Fruit fly (Drosophila melanogaster): ENCODE data around the gene CG42266.
A peak's percentile ranks its signal among the peaks of the same experiment; 100 is the strongest.

CG42266 gene

DNA sequence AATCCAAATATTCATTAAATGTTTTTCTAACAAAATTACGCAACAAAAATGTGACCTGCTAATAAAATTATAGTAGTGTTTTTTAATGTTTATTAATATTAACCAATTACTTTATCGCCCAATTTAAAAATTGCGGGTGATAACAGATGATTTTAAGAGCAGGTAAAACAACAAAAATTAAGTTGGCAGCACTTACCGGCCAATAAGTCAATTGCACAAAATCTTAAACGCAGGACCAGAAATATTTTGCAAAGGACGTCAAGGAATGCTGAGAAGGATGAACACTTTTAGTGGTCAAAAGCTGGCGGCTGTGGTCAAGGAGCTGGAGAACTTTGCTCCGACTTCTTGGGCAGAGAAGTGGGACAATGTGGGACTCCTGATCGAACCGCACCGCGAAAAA, 13.3 kb downstream of the CG42266 start, which contains the start of gene CG4278:
TSS of gene CG4278 (plus strand) at position 178 of the 400 bp plus-strand sequence.
- TF ChIP-seq chn (GFP tag; optimal IDR thresholded peaks at IDR 0.05) (no peak), Sry-β (GFP tag; optimal IDR thresholded peaks at IDR 0.05) (no peak), croc (GFP tag; conservative IDR thresholded peaks at IDR 0.05) (no peak), Bdp1 (GFP tag; optimal IDR thresholded peaks at IDR 0.05) (no peak), HLH4C (GFP tag; IDR thresholded peaks at IDR 0.05; ENCODE audit: partially characterized antibody) (no peak), ERR (GFP tag; optimal IDR thresholded peaks at IDR 0.05) (no peak), HLHmδ (GFP tag; optimal IDR thresholded peaks at IDR 0.05) (no peak), dmrt11E (tag; optimal IDR thresholded peaks at IDR 0.05) (no peak), CG32532 (GFP tag; IDR thresholded peaks at IDR 0.05) (no peak), Hand (GFP tag; optimal IDR thresholded peaks at IDR 0.05) (no peak), MBD-R2 (GFP tag; IDR thresholded peaks at IDR 0.05) (peak; percentile 81), D19A (tag; optimal IDR thresholded peaks at IDR 0.05) (no peak), CG14710 (tag; optimal IDR thresholded peaks at IDR 0.05) (peak; percentile 29), CG3838 (GFP tag; optimal IDR thresholded peaks at IDR 0.05) (no peak), CG10959 (GFP tag; IDR thresholded peaks at IDR 0.05) (no peak), CG31365 (tag; optimal IDR thresholded peaks at IDR 0.05) (no peak), CG15479 (GFP tag; optimal IDR thresholded peaks at IDR 0.05) (peak; percentile 51), odd (GFP tag; optimal IDR thresholded peaks at IDR 0.05) (no peak), Aef1 (GFP tag; IDR thresholded peaks at IDR 0.05) (no peak), pzg (GFP tag; optimal IDR thresholded peaks at IDR 0.05) (peak; percentile 44), her (GFP tag; optimal IDR thresholded peaks at IDR 0.05) (no peak), ase (GFP tag; IDR thresholded peaks at IDR 0.05) (no peak), pb (GFP tag; optimal IDR thresholded peaks at IDR 0.05) (no peak), CG17568 (GFP tag; optimal IDR thresholded peaks at IDR 0.05) (no peak), CTCF (GFP tag; optimal IDR thresholded peaks at IDR 0.05) (no peak), CG1603 (tag; optimal IDR thresholded peaks at IDR 0.05) (peak; percentile 42), CG17186 (GFP tag; optimal IDR thresholded peaks at IDR 0.05) (peak; percentile 2), Med (GFP tag) (no peak), crp (GFP tag; optimal IDR thresholded peaks at IDR 0.05) (peak; percentile 24 to 90), E2f2 (GFP tag; IDR thresholded peaks at IDR 0.05) (peak; percentile 89), CG18764 (GFP tag; optimal IDR thresholded peaks at IDR 0.05) (no peak), tll (GFP tag; optimal IDR thresholded peaks at IDR 0.05) (peak in 1 of 2 experiments; percentile 55), CG30020 (tag; optimal IDR thresholded peaks at IDR 0.05) (peak; percentile 0), grn (GFP tag; optimal IDR thresholded peaks at IDR 0.05) (no peak), CG2116 (GFP tag; optimal IDR thresholded peaks at IDR 0.05) (no peak), Ravus (GFP tag; IDR thresholded peaks at IDR 0.05) (no peak), CG12299 (tag; optimal IDR thresholded peaks at IDR 0.05) (no peak), vvl (GFP tag; IDR thresholded peaks at IDR 0.05) (no peak), Xbp1 (GFP tag; optimal IDR thresholded peaks at IDR 0.05) (no peak), CG10267 (tag; optimal IDR thresholded peaks at IDR 0.05) (peak; percentile 10), stwl (tag; optimal IDR thresholded peaks at IDR 0.05) (peak; percentile 45), MESR4 (GFP tag; optimal IDR thresholded peaks at IDR 0.05) (peak; percentile 25), Nf-YB (GFP tag; optimal IDR thresholded peaks at IDR 0.05) (no peak), CG4707 (GFP tag; optimal IDR thresholded peaks at IDR 0.05) (no peak), tin (GFP tag; optimal IDR thresholded peaks at IDR 0.05) (no peak), CG3847 (GFP tag; IDR thresholded peaks at IDR 0.05) (no peak), BEAF-32 (GFP tag; optimal IDR thresholded peaks at IDR 0.05) (peak; percentile 13), Elba2 (GFP tag; optimal IDR thresholded peaks at IDR 0.05) (peak; percentile 95), gro (GFP tag; optimal IDR thresholded peaks at IDR 0.05) (no peak), Adf1 (GFP tag; IDR thresholded peaks at IDR 0.05) (no peak), run (tag; optimal IDR thresholded peaks at IDR 0.05) (no peak), CG5953 (GFP tag; IDR thresholded peaks at IDR 0.05) (no peak)

Measured in whole organism, embryonic.